Fruit fly (Drosophila melanogaster): ENCODE measurements around the gene eIF2beta.

The eIF2beta gene

dm6 chr3L:12496428-12497344 lies 29.8 kb downstream of the eIF2beta start, which contains the start of gene CG10657 (continued):
- no peak for TF ChIP-seq Neu2 (GFP tag; optimal IDR thresholded peaks at IDR 0.05; ENCODE audit: borderline replicate concordance)

- TF ChIP-seq gcm (GFP tag; optimal IDR thresholded peaks at IDR 0.05) (no peak), CG33213 (GFP tag; optimal IDR thresholded peaks at IDR 0.05) (no peak), H15 (GFP tag; IDR thresholded peaks at IDR 0.05) (no peak), toy (GFP tag; IDR thresholded peaks at IDR 0.05) (no peak), CG1233 (GFP tag; optimal IDR thresholded peaks at IDR 0.05) (peak; percentile 45), Nf-YC (tag; optimal IDR thresholded peaks at IDR 0.05) (peak; percentile 36), ap (GFP tag; IDR thresholded peaks at IDR 0.05) (no peak), stc (GFP tag; IDR thresholded peaks at IDR 0.05) (no peak), Lim3 (GFP tag; IDR thresholded peaks at IDR 0.05) (no peak), lov (optimal IDR thresholded peaks at IDR 0.05) (no peak), lov (GFP tag; IDR thresholded peaks at IDR 0.05) (no peak), CG14014 (GFP tag; IDR thresholded peaks at IDR 0.05) (no peak), jigr1 (GFP tag; IDR thresholded peaks at IDR 0.05) (no peak), fd96Cb (tag; optimal IDR thresholded peaks at IDR 0.05) (peak; percentile 36), Mrtf (GFP tag; IDR thresholded peaks at IDR 0.05) (0 out of 3 replicates have a peak, but pooled peaks have one; percentile 29), sens-2 (GFP tag; IDR thresholded peaks at IDR 0.05) (no peak), oc (tag; optimal IDR thresholded peaks at IDR 0.05) (peak; percentile 19), tll (GFP tag; optimal IDR thresholded peaks at IDR 0.05) (no peak), sug (tag; optimal IDR thresholded peaks at IDR 0.05) (peak; percentile 0), ken (GFP tag; IDR thresholded peaks at IDR 0.05) (no peak), CG31224 (GFP tag; IDR thresholded peaks at IDR 0.05) (no peak), repo (GFP tag; optimal IDR thresholded peaks at IDR 0.05) (no peak), knrl (GFP tag; IDR thresholded peaks at IDR 0.05; ENCODE audit: partially characterized antibody) (no peak), nerfin-2 (GFP tag; IDR thresholded peaks at IDR 0.05; ENCODE audit: partially characterized antibody) (no peak), CG4328 (GFP tag; optimal IDR thresholded peaks at IDR 0.05) (no peak), B-H1 (GFP tag; IDR thresholded peaks at IDR 0.05) (no peak), CG10366 (GFP tag; IDR thresholded peaks at IDR 0.05) (no peak), CG12104 (GFP tag; optimal IDR thresholded peaks at IDR 0.05) (peak; percentile 7), CG3407 (GFP tag; optimal IDR thresholded peaks at IDR 0.05) (no peak), tin (GFP tag; optimal IDR thresholded peaks at IDR 0.05) (no peak), CG31441 (GFP tag; IDR thresholded peaks at IDR 0.05) (no peak; the same call in 1 of the 2 replicates), Kr (GFP tag; optimal IDR thresholded peaks at IDR 0.05) (no peak), CG6175 (GFP tag; IDR thresholded peaks at IDR 0.05) (no peak), CG6683 (GFP tag; optimal IDR thresholded peaks at IDR 0.05) (no peak), fru (optimal IDR thresholded peaks at IDR 0.05) (no peak), CG1024 (GFP tag; IDR thresholded peaks at IDR 0.05) (no peak), CG11723 (GFP tag; optimal IDR thresholded peaks at IDR 0.05) (peak; percentile 38), klu (GFP tag; IDR thresholded peaks at IDR 0.05) (no peak), sd (tag; optimal IDR thresholded peaks at IDR 0.05) (no peak), cg (GFP tag; optimal IDR thresholded peaks at IDR 0.05) (no peak), CG2678 (tag; optimal IDR thresholded peaks at IDR 0.05) (peak; percentile 72), chm (GFP tag; IDR thresholded peaks at IDR 0.05) (no peak), CG31388 (GFP tag; optimal IDR thresholded peaks at IDR 0.05) (no peak), CG9797 (GFP tag; optimal IDR thresholded peaks at IDR 0.05) (no peak), CG8359 (GFP tag; optimal IDR thresholded peaks at IDR 0.05; ENCODE audit: borderline replicate concordance) (no peak), CG12659 (GFP tag; optimal IDR thresholded peaks at IDR 0.05) (peak; percentile 39), CG13424 (tag; optimal IDR thresholded peaks at IDR 0.05) (peak; percentile 62)
Measured at dm6 chr3L:12495312-12495725, 31.2 kb downstream of the eIF2beta start.
